Fruit fly (Drosophila melanogaster) whole organism, pupa: ENCODE data around the gene Tdrd3.

Experiments
- CG10348 ChIP-seq: fragments of 200-800 bp; sonication (Bioruptor generic); IDR thresholded peaks from 2 replicates; pipeline ENCODE4 v1.3.6; 2022; ENCODE audit warnings: missing biosample characterization, missing genetic modification characterization
- CG13204 ChIP-seq: fragments of 200-800 bp; sonication (Bioruptor generic); optimal IDR thresholded peaks from 2 replicates; lab custom pipeline; 2018; ENCODE audit warnings: missing biosample characterization, mild to moderate bottlenecking, missing genetic modification characterization, moderate library complexity
- CG14655 ChIP-seq: fragments of 200-800 bp; sonication (Bioruptor generic); optimal IDR thresholded peaks from 3 replicates; lab custom pipeline; 2017; ENCODE audit warnings: mild to moderate bottlenecking, missing biosample characterization, missing genetic modification reagents, missing genetic modification characterization
- CG32121 ChIP-seq: fragments of 200-800 bp; sonication (Bioruptor generic); IDR thresholded peaks from 2 replicates; pipeline ENCODE4 v1.3.6; 2022; ENCODE audit warnings: missing biosample characterization, missing genetic modification characterization
- CG4496 ChIP-seq: fragments of 200-800 bp; sonication (Bioruptor generic); IDR thresholded peaks from 3 replicates; pipeline ENCODE4 v1.3.6; 2022; ENCODE audit warnings: missing biosample characterization, missing genetic modification characterization
- D1 ChIP-seq: fragments of 200-800 bp; sonication (Bioruptor generic); optimal IDR thresholded peaks from 2 replicates; lab custom pipeline; 2018; ENCODE audit warnings: missing biosample characterization, mild to moderate bottlenecking, missing genetic modification characterization, moderate library complexity
- EcR ChIP-seq: fragments of 200-800 bp; sonication (Bioruptor generic); optimal IDR thresholded peaks from 3 replicates; lab custom pipeline; 2019; ENCODE audit warnings: missing biosample characterization, missing genetic modification characterization, mild to moderate bottlenecking, moderate library complexity, missing genetic modification reagents
- Pif1B ChIP-seq: fragments of 200-800 bp; sonication (Bioruptor generic); optimal IDR thresholded peaks from 3 replicates; lab custom pipeline; 2016; ENCODE audit warnings: missing biosample characterization, missing genetic modification characterization
- fd96Ca ChIP-seq: fragments of 200-800 bp; sonication (Bioruptor generic); IDR thresholded peaks from 3 replicates; pipeline ENCODE4 v1.3.6; 2022; ENCODE audit warnings: missing biosample characterization, missing genetic modification characterization
- rn ChIP-seq: fragments of 200-800 bp; sonication (Bioruptor generic); IDR thresholded peaks from 2 replicates; pipeline ENCODE4 v1.3.6; 2022; ENCODE audit warnings: missing biosample characterization, missing genetic modification characterization

dm6 chr3L:14804724-14805221 lies 18.2 kb downstream of the Tdrd3 start, which contains the start of gene CG17839:
- TF ChIP-seq EcR (GFP tag; lab: Kevin White, UChicago) (no peak), CG13204 (no peak), rn (GFP tag; lab: Robert Waterston, UW) (no peak), CG32121 (GFP tag; lab: Robert Waterston, UW) (0 out of 2 replicates have a peak, but pooled peaks have one; percentile 8), D1 (tag; lab: Kevin White, UChicago) (no peak), CG10348 (GFP tag; lab: Robert Waterston, UW) (no peak), CG4496 (GFP tag; lab: Robert Waterston, UW) (no peak), Pif1B (no peak), fd96Ca (no peak), CG14655 (no peak)
